Fruit fly (Drosophila melanogaster): Measurements from ENCODE around the gene CG9555.

Gene CG9555

DNA sequence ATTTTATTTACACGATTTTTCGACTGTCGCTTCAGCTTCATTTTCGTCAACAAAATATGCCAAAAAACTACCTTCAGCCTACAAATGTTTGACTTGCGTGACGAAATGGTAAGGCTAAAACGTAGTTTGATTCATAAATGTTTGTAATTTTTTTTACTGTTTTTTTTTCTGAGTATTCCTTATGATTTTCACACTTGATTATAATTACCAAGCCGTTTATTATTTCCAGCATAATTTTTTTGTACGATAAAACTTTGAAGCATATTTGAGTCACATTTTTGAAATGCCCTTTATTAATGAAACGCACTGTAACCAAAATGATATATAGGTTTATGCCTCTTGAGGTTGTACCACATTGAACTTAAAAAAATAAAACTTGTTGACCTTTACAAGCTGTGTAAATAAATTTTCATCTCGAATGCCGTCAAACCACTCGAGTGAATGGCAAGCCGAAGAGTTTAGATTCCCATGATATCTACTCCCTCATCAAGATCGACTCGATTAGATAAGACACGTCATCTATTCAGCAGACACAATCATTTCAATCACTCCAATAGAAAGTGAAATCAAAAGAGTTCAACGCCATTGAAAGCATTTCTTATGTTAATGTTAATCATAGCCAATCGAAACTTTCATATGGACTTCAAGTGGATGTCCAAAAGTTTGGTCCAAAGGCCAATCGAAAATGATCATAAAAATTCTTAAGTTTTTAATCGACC is 8.8 kb upstream of the CG9555 start (continued):
- TF ChIP-seq CG6813 (GFP tag; optimal IDR thresholded peaks at IDR 0.05) (peak; percentile 38), crol (GFP tag; IDR thresholded peaks at IDR 0.05) (no peak), YL-1 (GFP tag; optimal IDR thresholded peaks at IDR 0.05) (no peak), Optix (GFP tag; IDR thresholded peaks at IDR 0.05) (no peak), NK7.1 (GFP tag; optimal IDR thresholded peaks at IDR 0.05) (no peak), Vsx1 (GFP tag; optimal IDR thresholded peaks at IDR 0.05) (peak; percentile 15), hb (GFP tag; IDR thresholded peaks at IDR 0.05; ENCODE audit: partially characterized antibody) (no peak), CG32767 (GFP tag; IDR thresholded peaks at IDR 0.05) (0 out of 2 replicates have a peak, but pooled peaks have one; percentile 27), abd-A (tag; optimal IDR thresholded peaks at IDR 0.05) (peak; percentile 3), cad (GFP tag; optimal IDR thresholded peaks at IDR 0.05) (no peak), tup (GFP tag; optimal IDR thresholded peaks at IDR 0.05) (no peak), CG2129 (GFP tag; IDR thresholded peaks at IDR 0.05; ENCODE audit: partially characterized antibody) (no peak), exex (tag; optimal IDR thresholded peaks at IDR 0.05) (no peak), tx (GFP tag; optimal IDR thresholded peaks at IDR 0.05) (no peak), scrt (GFP tag; optimal IDR thresholded peaks at IDR 0.05) (peak; percentile 38), nmo (GFP tag; optimal IDR thresholded peaks at IDR 0.05) (peak; percentile 43), CG6254 (GFP tag; optimal IDR thresholded peaks at IDR 0.05) (no peak), CG17912 (GFP tag; optimal IDR thresholded peaks at IDR 0.05) (no peak), CG12104 (GFP tag; optimal IDR thresholded peaks at IDR 0.05) (peak; percentile 11), CG30020 (tag; optimal IDR thresholded peaks at IDR 0.05) (no peak), Ravus (GFP tag; IDR thresholded peaks at IDR 0.05) (no peak), yki (optimal IDR thresholded peaks at IDR 0.05) (no peak), Lhr (GFP tag; optimal IDR thresholded peaks at IDR 0.05) (no peak), CG18011 (GFP tag; optimal IDR thresholded peaks at IDR 0.05) (peak; percentile 2), Doc3 (GFP tag; IDR thresholded peaks at IDR 0.05; ENCODE audit: partially characterized antibody) (no peak), gfzf (GFP tag; optimal IDR thresholded peaks at IDR 0.05) (no peak), CG12744 (GFP tag; optimal IDR thresholded peaks at IDR 0.05) (peak; percentile 23), kay (GFP tag; optimal IDR thresholded peaks at IDR 0.05) (peak; percentile 19), Max (GFP tag; optimal IDR thresholded peaks at IDR 0.05) (peak; percentile 14), CG7357 (GFP tag; IDR thresholded peaks at IDR 0.05) (peak; percentile 42; the same call in 1 of the 3 replicates), Hr3 (GFP tag; optimal IDR thresholded peaks at IDR 0.05) (peak; percentile 43), lilli (GFP tag; optimal IDR thresholded peaks at IDR 0.05) (peak; percentile 59), Usf (GFP tag; optimal IDR thresholded peaks at IDR 0.05) (no peak), CG15514 (GFP tag; optimal IDR thresholded peaks at IDR 0.05) (peak; percentile 7), NC2α (GFP tag; optimal IDR thresholded peaks at IDR 0.05) (no peak), CG12299 (tag; optimal IDR thresholded peaks at IDR 0.05) (peak; percentile 40), amos (GFP tag; IDR thresholded peaks at IDR 0.05; ENCODE audit: partially characterized antibody) (no peak), CG11247 (GFP tag; IDR thresholded peaks at IDR 0.05) (no peak), CG14860 (GFP tag; IDR thresholded peaks at IDR 0.05; ENCODE audit: partially characterized antibody) (no peak), Nf-YB (GFP tag; optimal IDR thresholded peaks at IDR 0.05) (peak; percentile 11), CG6683 (GFP tag; optimal IDR thresholded peaks at IDR 0.05) (peak; percentile 4), CG9932 (GFP tag; IDR thresholded peaks at IDR 0.05) (no peak), CG30403 (GFP tag; optimal IDR thresholded peaks at IDR 0.05) (peak; percentile 61), Adf1 (GFP tag; IDR thresholded peaks at IDR 0.05) (no peak), CG10321 (GFP tag; IDR thresholded peaks at IDR 0.05) (no peak), ATbp (GFP tag; optimal IDR thresholded peaks at IDR 0.05) (no peak), NfI (GFP tag; optimal IDR thresholded peaks at IDR 0.05) (peak; percentile 27), Xbp1 (GFP tag; optimal IDR thresholded peaks at IDR 0.05) (peak; percentile 51), CG13123 (GFP tag; optimal IDR thresholded peaks at IDR 0.05) (no peak)

Data from whole organism, embryonic.